Worm (Caenorhabditis elegans) whole organism, young adult: ENCODE measurements around the gene C01G10.10.

ENCODE experiments used
- B0019.2 ChIP-seq: fragments of 200-800 bp; sonication (Bioruptor generic); conservative IDR thresholded peaks from 2 replicates; pipeline ENCODE4 v1.3.6; 2022; ENCODE audit warnings: missing genetic modification reagents, missing genetic modification characterization, missing compliant biosample characterization
- B0336.3 ChIP-seq: fragments of 200-800 bp; sonication (Bioruptor generic); IDR thresholded peaks from 2 replicates; pipeline ENCODE4 v1.3.6; 2022; ENCODE audit warnings: missing genetic modification characterization, missing compliant biosample characterization
- C17E4.6 ChIP-seq: fragments of 200-800 bp; sonication (Bioruptor generic); IDR thresholded peaks from 2 replicates; pipeline ENCODE4 v1.3.6; 2022; ENCODE audit warnings: missing genetic modification reagents, missing genetic modification characterization, missing compliant biosample characterization
- D2030.7 ChIP-seq: fragments of 200-800 bp; sonication (Bioruptor generic); IDR thresholded peaks from 2 replicates; pipeline ENCODE4 v1.3.6; 2022; ENCODE audit warnings: missing genetic modification reagents, missing genetic modification characterization, missing compliant biosample characterization
- F33H1.4 ChIP-seq: fragments of 200-800 bp; sonication (Bioruptor generic); IDR thresholded peaks from 2 replicates; pipeline ENCODE4 v1.3.6; 2022; ENCODE audit warnings: missing genetic modification reagents, missing genetic modification characterization, missing compliant biosample characterization
- F39B2.1 ChIP-seq: fragments of 200-800 bp; sonication (Bioruptor generic); IDR thresholded peaks from 2 replicates; pipeline ENCODE4 v1.3.6; 2022; ENCODE audit warnings: missing genetic modification reagents, missing genetic modification characterization, missing compliant biosample characterization
- F52B5.7 ChIP-seq: sonication (generic microtip); optimal IDR thresholded peaks from 2 replicates; lab custom pipeline; 2016; ENCODE audit warnings: mild to moderate bottlenecking, missing genetic modification characterization, missing compliant biosample characterization
- F55B11.4 ChIP-seq: sonication (generic microtip); optimal IDR thresholded peaks from 2 replicates; lab custom pipeline; 2016; ENCODE audit warnings: missing compliant biosample characterization, missing genetic modification characterization, borderline replicate concordance; ENCODE audit not compliant: insufficient read depth
- Y53G8AR.9 ChIP-seq: fragments of 200-800 bp; sonication (Bioruptor generic); conservative IDR thresholded peaks from 2 replicates; pipeline ENCODE4 v1.3.6; 2022; ENCODE audit warnings: missing genetic modification reagents, missing genetic modification characterization, missing compliant biosample characterization
- Y95B8A.8 ChIP-seq: fragments of 200-800 bp; sonication (Bioruptor generic); IDR thresholded peaks from 2 replicates; pipeline ENCODE4 v1.3.6; 2022; ENCODE audit warnings: missing genetic modification reagents, missing genetic modification characterization, missing compliant biosample characterization
- akir-1 ChIP-seq: fragments of 200-800 bp; sonication (Bioruptor generic); optimal IDR thresholded peaks from 2 replicates; lab custom pipeline; 2018; ENCODE audit warnings: mild to moderate bottlenecking, missing genetic modification characterization, moderate library complexity, missing compliant biosample characterization
- aptf-3 ChIP-seq: fragments of 200-800 bp; sonication (Bioruptor generic); IDR thresholded peaks from 2 replicates; pipeline ENCODE4 v1.3.6; 2022; ENCODE audit warnings: missing genetic modification characterization, missing compliant biosample characterization
- atf-7 ChIP-seq: sonication (generic microtip); optimal IDR thresholded peaks from 2 replicates; lab custom pipeline; 2017; ENCODE audit warnings: mild to moderate bottlenecking, missing genetic modification characterization, missing compliant biosample characterization
- athp-1 ChIP-seq: sonication (generic microtip); optimal IDR thresholded peaks from 2 replicates; lab custom pipeline; 2017; ENCODE audit warnings: mild to moderate bottlenecking, missing genetic modification characterization, missing compliant biosample characterization
- cebp-1 ChIP-seq, 2 experiments: fragments of 200-800 bp in 1 of 2; sonication (Bioruptor generic) in 1 of 2; sonication (generic microtip) in 1 of 2; IDR thresholded peaks in 1 of 2; optimal IDR thresholded peaks in 1 of 2; 2 replicates each; pipeline versions ENCODE4 v1.3.6 to Lab custom; 2017 to 2022; ENCODE audit warnings: missing compliant biosample characterization in 2 of 2, missing genetic modification characterization in 2 of 2, mild to moderate bottlenecking in 1 of 2, missing genetic modification reagents in 1 of 2, moderate library complexity in 1 of 2
- ceh-100 ChIP-seq: fragments of 200-800 bp; sonication (Bioruptor generic); IDR thresholded peaks from 2 replicates; pipeline ENCODE4 v1.3.6; 2022; ENCODE audit warnings: missing genetic modification reagents, missing genetic modification characterization, missing compliant biosample characterization
- ceh-58 ChIP-seq: fragments of 200-800 bp; sonication (Bioruptor generic); IDR thresholded peaks from 2 replicates; pipeline ENCODE4 v1.3.6; 2022; ENCODE audit warnings: missing genetic modification characterization, missing compliant biosample characterization
- chd-7 ChIP-seq: sonication (generic microtip); optimal IDR thresholded peaks from 2 replicates; lab custom pipeline; 2016; ENCODE audit warnings: mild to moderate bottlenecking, missing genetic modification characterization, moderate library complexity, missing compliant biosample characterization
- egl-18 ChIP-seq: fragments of 200-800 bp; sonication (Bioruptor generic); IDR thresholded peaks from 2 replicates; pipeline ENCODE4 v1.3.6; 2022; ENCODE audit warnings: missing genetic modification reagents, missing genetic modification characterization, missing compliant biosample characterization
- egl-44 ChIP-seq: fragments of 200-800 bp; sonication (Bioruptor generic); IDR thresholded peaks from 2 replicates; pipeline ENCODE4 v1.3.6; 2022; ENCODE audit warnings: missing genetic modification reagents, missing genetic modification characterization, missing compliant biosample characterization
- ets-4 ChIP-seq: fragments of 200-800 bp; sonication (Bioruptor generic); optimal IDR thresholded peaks from 2 replicates; lab custom pipeline; 2018; ENCODE audit warnings: mild to moderate bottlenecking, missing genetic modification characterization, missing compliant biosample characterization
- fkh-3 ChIP-seq: sonication (generic microtip); optimal IDR thresholded peaks from 2 replicates; lab custom pipeline; 2016; ENCODE audit warnings: mild to moderate bottlenecking, missing genetic modification characterization, missing compliant biosample characterization
- gei-17 ChIP-seq: fragments of 200-800 bp; sonication (Bioruptor generic); optimal IDR thresholded peaks from 2 replicates; lab custom pipeline; 2018; ENCODE audit warnings: mild to moderate bottlenecking, missing genetic modification characterization, missing compliant biosample characterization
- hmg-20 ChIP-seq: fragments of 200-800 bp; sonication (Bioruptor generic); IDR thresholded peaks from 2 replicates; pipeline ENCODE4 v1.3.6; 2022; ENCODE audit warnings: missing genetic modification reagents, missing genetic modification characterization, missing compliant biosample characterization
- let-526 ChIP-seq: fragments of 200-800 bp; sonication (Bioruptor generic); IDR thresholded peaks from 2 replicates; pipeline ENCODE4 v1.3.6; 2022; ENCODE audit warnings: missing genetic modification reagents, missing genetic modification characterization, missing compliant biosample characterization
- let-607 ChIP-seq, 2 experiments: fragments of 200-800 bp in 1 of 2; sonication (Bioruptor generic) in 1 of 2; sonication (generic microtip) in 1 of 2; optimal IDR thresholded peaks; 2 replicates each; lab custom pipeline; 2016 to 2018; ENCODE audit warnings: mild to moderate bottlenecking in 2 of 2, missing compliant biosample characterization in 2 of 2, missing genetic modification characterization in 2 of 2, moderate library complexity in 2 of 2, missing genotype in 1 of 2
- lin-26 ChIP-seq: fragments of 200-800 bp; sonication (Bioruptor generic); IDR thresholded peaks from 2 replicates; pipeline ENCODE4 v1.3.6; 2022; ENCODE audit warnings: missing genetic modification reagents, missing genetic modification characterization, missing compliant biosample characterization
- lin-54 ChIP-seq: fragments of 200-800 bp; sonication (Bioruptor generic); optimal IDR thresholded peaks from 2 replicates; lab custom pipeline; 2018; ENCODE audit warnings: mild to moderate bottlenecking, missing genetic modification characterization, missing compliant biosample characterization
- lsl-1 ChIP-seq: fragments of 200-800 bp; sonication (Bioruptor generic); optimal IDR thresholded peaks from 2 replicates; lab custom pipeline; 2018; ENCODE audit warnings: mild to moderate bottlenecking, missing genetic modification characterization, moderate library complexity, missing compliant biosample characterization
- madf-6 ChIP-seq: fragments of 200-800 bp; sonication (Bioruptor generic); IDR thresholded peaks from 2 replicates; pipeline ENCODE4 v1.3.6; 2022; ENCODE audit warnings: missing genetic modification reagents, missing genetic modification characterization, missing compliant biosample characterization
- madf-8 ChIP-seq: fragments of 200-800 bp; sonication (Bioruptor generic); conservative IDR thresholded peaks from 2 replicates; pipeline ENCODE4 v1.3.6; 2022; ENCODE audit warnings: missing genetic modification reagents, missing genetic modification characterization, missing compliant biosample characterization
- nfya-1 ChIP-seq: sonication (generic microtip); optimal IDR thresholded peaks from 2 replicates; lab custom pipeline; 2017; ENCODE audit warnings: antibody characterized with exemption, missing compliant biosample characterization, missing genetic modification characterization, borderline replicate concordance; ENCODE audit not compliant: insufficient read depth
- nfya-2 ChIP-seq: fragments of 200-800 bp; sonication (Bioruptor generic); IDR thresholded peaks from 2 replicates; pipeline ENCODE4 v1.3.6; 2022; ENCODE audit warnings: missing genetic modification reagents, missing genetic modification characterization, missing compliant biosample characterization
- nhr-80 ChIP-seq: sonication (generic microtip); optimal IDR thresholded peaks from 2 replicates; lab custom pipeline; 2016; ENCODE audit warnings: missing genetic modification characterization, missing compliant biosample characterization
- rpc-1 ChIP-seq, 2 experiments: fragments of 150-350 bp in 1 of 2; sonication (generic microtip) in 1 of 2; optimal IDR thresholded peaks; 2 replicates each; lab custom pipeline; 2014 to 2018; ENCODE audit warnings: missing biosample characterization in 1 of 2, missing genetic modification characterization in 1 of 2, missing genetic modification reagents in 1 of 2, missing genotype in 1 of 2
- sdz-38 ChIP-seq: sonication (generic microtip); optimal IDR thresholded peaks from 2 replicates; lab custom pipeline; 2016; ENCODE audit warnings: missing genotype, missing genetic modification characterization, missing compliant biosample characterization
- sea-2 ChIP-seq: fragments of 200-800 bp; sonication (Bioruptor generic); IDR thresholded peaks from 2 replicates; pipeline ENCODE4 v1.3.6; 2022; ENCODE audit warnings: missing genetic modification characterization, missing compliant biosample characterization
- snpc-4 ChIP-seq, 5 experiments: fragments of 150-350 bp in 1 of 5; sonication (generic microtip) in 4 of 5; optimal IDR thresholded peaks; 2 replicates each; lab custom pipeline; 2014 to 2018; ENCODE audit warnings: missing genetic modification characterization in 5 of 5, missing biosample characterization in 3 of 5, antibody characterized with exemption in 2 of 5, mild to moderate bottlenecking in 2 of 5, missing compliant biosample characterization in 2 of 5, missing genotype in 2 of 5, moderate library complexity in 2 of 5, missing genetic modification reagents in 1 of 5
- unc-130 ChIP-seq: sonication (generic microtip); optimal IDR thresholded peaks from 2 replicates; lab custom pipeline; 2016; ENCODE audit warnings: missing genetic modification reagents, missing genetic modification characterization, missing compliant biosample characterization
- unc-62 ChIP-seq: fragments of 150-350 bp; optimal IDR thresholded peaks from 2 replicates; lab custom pipeline; 2014; ENCODE audit warnings: missing biosample characterization, missing genetic modification reagents, missing genetic modification characterization
- xnd-1 ChIP-seq: sonication (generic microtip); optimal IDR thresholded peaks from 2 replicates; lab custom pipeline; 2016; ENCODE audit warnings: missing genotype, missing genetic modification reagents, missing genetic modification characterization, missing compliant biosample characterization
- ztf-26 ChIP-seq: sonication (generic microtip); optimal IDR thresholded peaks from 2 replicates; lab custom pipeline; 2017; ENCODE audit warnings: missing genetic modification characterization, missing compliant biosample characterization
- ztf-28 ChIP-seq: fragments of 200-800 bp; sonication (Bioruptor generic); IDR thresholded peaks from 2 replicates; pipeline ENCODE4 v1.3.6; 2022; ENCODE audit warnings: missing genetic modification reagents, missing genetic modification characterization, missing compliant biosample characterization
- ztf-3 ChIP-seq: fragments of 200-800 bp; sonication (Bioruptor generic); optimal IDR thresholded peaks from 2 replicates; lab custom pipeline; 2018; ENCODE audit warnings: mild to moderate bottlenecking, missing genetic modification characterization, missing compliant biosample characterization

The C01G10.10 gene

ce11 chrV:15058423-15058822, 23.8 kb downstream of the C01G10.10 start:
- no peak for TF ChIP-seq let-526 (GFP tag; lab: Robert Waterston, UW)
- TF ChIP-seq akir-1 (GFP tag; lab: Kevin White, UChicago): no peak
- TF ChIP-seq ztf-3 (GFP tag; lab: Kevin White, UChicago): no peak
- TF ChIP-seq ztf-26 (tag; lab: Kevin White, UChicago): no peak

DNA sequence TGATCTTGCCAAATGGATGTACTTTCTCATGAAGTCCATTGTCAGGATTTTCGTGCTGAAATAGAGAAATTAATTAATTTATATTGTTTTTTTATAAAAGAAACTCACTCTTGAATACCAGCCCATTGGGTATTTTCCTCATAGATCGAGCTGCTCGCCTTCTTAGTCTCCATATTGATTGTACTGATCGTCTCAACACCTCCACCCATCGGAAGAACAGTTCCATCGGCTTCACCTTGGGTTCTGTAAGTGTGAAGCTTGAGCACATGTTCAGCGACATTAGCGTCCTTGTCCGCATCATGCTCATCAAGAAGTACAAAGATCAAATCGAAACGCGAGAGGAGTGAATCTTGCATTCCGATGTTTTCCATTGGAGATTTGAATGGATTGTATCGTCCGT, 24.5 kb downstream of the C01G10.10 start:
- TF ChIP-seq aptf-3 (GFP tag; lab: Robert Waterston, UW): no peak
- no peak for TF ChIP-seq hmg-20
- no peak for TF ChIP-seq snpc-4 (GFP tag; optimal IDR thresholded peaks at IDR 0.05; lab: Kevin White, UChicago)
- no peak for TF ChIP-seq snpc-4 (tag; optimal IDR thresholded peaks at IDR 0.05; lab: Kevin White, UChicago)
- TF ChIP-seq F52B5.7 (tag; lab: Kevin White, UChicago): no peak
- no peak for TF ChIP-seq madf-8 (GFP tag; lab: Robert Waterston, UW)
- no peak for TF ChIP-seq F55B11.4 (tag; lab: Kevin White, UChicago)
- no peak for TF ChIP-seq F39B2.1 (GFP tag; lab: Robert Waterston, UW)
- no peak for TF ChIP-seq rpc-1 (optimal IDR thresholded peaks at IDR 0.05; lab: Kevin White, UChicago)
- TF ChIP-seq rpc-1 (tag; optimal IDR thresholded peaks at IDR 0.05; lab: Kevin White, UChicago): no peak
- TF ChIP-seq let-607 (tag; optimal IDR thresholded peaks at IDR 0.05; lab: Kevin White, UChicago): no peak
- no peak for TF ChIP-seq xnd-1 (tag; lab: Kevin White, UChicago)
- no peak for TF ChIP-seq egl-18 (GFP tag; lab: Robert Waterston, UW)
- no peak for TF ChIP-seq gei-17
- no peak for TF ChIP-seq egl-44 (GFP tag; lab: Robert Waterston, UW)

- no peak for TF ChIP-seq ztf-28
- TF ChIP-seq cebp-1 (GFP tag; IDR thresholded peaks at IDR 0.05; lab: Robert Waterston, UW): no peak
- TF ChIP-seq cebp-1 (tag; optimal IDR thresholded peaks at IDR 0.05; lab: Kevin White, UChicago): no peak
- TF ChIP-seq atf-7: no peak
- no peak for TF ChIP-seq ceh-100
- TF ChIP-seq madf-6: peak; percentile 59
- TF ChIP-seq nhr-80 (tag; lab: Kevin White, UChicago): no peak
- TF ChIP-seq B0019.2: no peak
- no peak for TF ChIP-seq Y53G8AR.9 (GFP tag; lab: Robert Waterston, UW)
- TF ChIP-seq unc-130 (GFP tag; lab: Kevin White, UChicago): no peak
- TF ChIP-seq snpc-4 (GFP tag; optimal IDR thresholded peaks at IDR 0.05; lab: Kevin White, UChicago): no peak
- TF ChIP-seq snpc-4 (tag; optimal IDR thresholded peaks at IDR 0.05; lab: Kevin White, UChicago): no peak
- no peak for TF ChIP-seq fkh-3 (tag; lab: Kevin White, UChicago)
- TF ChIP-seq athp-1 (tag; lab: Kevin White, UChicago): no peak
- peak; percentile 12 for TF ChIP-seq lin-54 (GFP tag; lab: Kevin White, UChicago)
- peak; percentile 61 for TF ChIP-seq B0336.3 (GFP tag; lab: Robert Waterston, UW)
- TF ChIP-seq ets-4: no peak
- peak; percentile 76 for TF ChIP-seq lin-26 (GFP tag; lab: Robert Waterston, UW)
- TF ChIP-seq nfya-1 (tag; lab: Kevin White, UChicago): no peak
- TF ChIP-seq Y95B8A.8: no peak
- no peak for TF ChIP-seq sea-2
- TF ChIP-seq sdz-38: no peak
- no peak for TF ChIP-seq ceh-58 (GFP tag; lab: Robert Waterston, UW)
- TF ChIP-seq F33H1.4 (GFP tag; lab: Robert Waterston, UW): no peak
- no peak for TF ChIP-seq D2030.7 (GFP tag; lab: Robert Waterston, UW)
- TF ChIP-seq chd-7 (tag; lab: Kevin White, UChicago): peak; percentile 25
- no peak for TF ChIP-seq xnd-1 (tag; lab: Kevin White, UChicago)
- TF ChIP-seq nfya-2: no peak
- no peak for TF ChIP-seq egl-18 (GFP tag; lab: Robert Waterston, UW)
- no peak for TF ChIP-seq C17E4.6
- no peak for TF ChIP-seq unc-62 (GFP tag; lab: Kevin White, UChicago)
- TF ChIP-seq aptf-3 (GFP tag; lab: Robert Waterston, UW): no peak
- TF ChIP-seq lsl-1 (GFP tag; lab: Kevin White, UChicago): no peak
Measured at ce11 chrV:15056346-15056839, 25.8 kb downstream of the C01G10.10 start.
